Worm (Caenorhabditis elegans): Measurements from ENCODE around the gene efr-3.

The efr-3 gene

DNA sequence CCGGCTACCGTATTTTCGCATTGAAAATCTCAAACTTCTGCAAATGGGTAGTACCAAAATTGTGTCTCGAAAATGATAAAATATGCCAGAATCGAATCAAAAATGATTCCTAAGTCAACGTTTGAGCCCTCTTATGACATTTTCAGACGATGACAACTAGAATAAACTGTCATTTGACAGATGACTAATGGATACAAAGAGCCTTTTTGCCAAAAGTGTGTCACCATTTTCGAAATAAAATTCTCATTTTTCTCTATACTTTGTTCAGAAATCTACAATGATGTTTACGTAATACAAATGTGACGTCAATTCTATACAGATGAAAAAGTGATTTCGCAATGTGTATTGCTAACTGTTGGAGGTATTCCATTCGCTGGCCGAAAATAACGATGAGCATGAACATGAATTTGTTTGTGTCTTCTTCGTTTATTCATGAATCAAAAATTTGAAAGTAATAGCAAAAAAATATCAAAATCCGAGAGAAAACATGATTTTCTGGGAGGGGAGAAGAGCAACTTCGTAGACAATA, 25.7 kb upstream of the efr-3 start (continued):
- TF ChIP-seq ama-1 (optimal IDR thresholded peaks at IDR 0.05): peak; percentile 84
- no peak for TF ChIP-seq ztf-11 (tag; optimal IDR thresholded peaks at IDR 0.05)
- TF ChIP-seq skn-1 (tag; optimal IDR thresholded peaks at IDR 0.05): peak; percentile 57
- TF ChIP-seq unc-62 (GFP tag; optimal IDR thresholded peaks at IDR 0.05): no peak
- peak; percentile 53 to 63 for TF ChIP-seq lsy-2 (tag; optimal IDR thresholded peaks at IDR 0.05)
- TF ChIP-seq lin-35 (GFP tag; optimal IDR thresholded peaks at IDR 0.05): peak in 1 of 2 experiments; percentile 66
- TF ChIP-seq hpl-2 (GFP tag; optimal IDR thresholded peaks at IDR 0.05): peak; percentile 80
- TF ChIP-seq nhr-47 (tag; optimal IDR thresholded peaks at IDR 0.05): peak; percentile 61
- TF ChIP-seq lir-3 (tag; optimal IDR thresholded peaks at IDR 0.05; ENCODE audit: poor library complexity): peak; percentile 48
- no peak for TF ChIP-seq irx-1 (tag; optimal IDR thresholded peaks at IDR 0.05)
- TF ChIP-seq ceh-90 (tag; optimal IDR thresholded peaks at IDR 0.05): no peak
- peak in 2 of 3 experiments; percentile 24 to 33 for TF ChIP-seq dpl-1 (GFP tag; optimal IDR thresholded peaks at IDR 0.05)
- TF ChIP-seq mep-1 (tag; optimal IDR thresholded peaks at IDR 0.05): peak; percentile 63
- TF ChIP-seq zip-4 (GFP tag; optimal IDR thresholded peaks at IDR 0.05): peak; percentile 63
- no peak for TF ChIP-seq unc-86 (tag; optimal IDR thresholded peaks at IDR 0.05)
- peak; percentile 83 for TF ChIP-seq nhr-71 (tag; optimal IDR thresholded peaks at IDR 0.05)
- peak; percentile 66 for TF ChIP-seq nhr-19 (GFP tag; conservative IDR thresholded peaks at IDR 0.05)
- TF ChIP-seq jun-1 (tag; optimal IDR thresholded peaks at IDR 0.05): no peak

- TF ChIP-seq F16B12.6 (tag; optimal IDR thresholded peaks at IDR 0.05) (no peak), ceh-90 (tag; optimal IDR thresholded peaks at IDR 0.05) (no peak), sptf-1 (tag; optimal IDR thresholded peaks at IDR 0.05) (no peak), lir-3 (tag; optimal IDR thresholded peaks at IDR 0.05; ENCODE audit: poor library complexity) (no peak), aly-2 (tag; optimal IDR thresholded peaks at IDR 0.05) (no peak), egl-27 (tag; optimal IDR thresholded peaks at IDR 0.05) (no peak), nhr-84 (tag; optimal IDR thresholded peaks at IDR 0.05) (no peak), nhr-237 (tag; optimal IDR thresholded peaks at IDR 0.05) (no peak), zag-1 (tag; optimal IDR thresholded peaks at IDR 0.05) (no peak), elt-2 (tag; optimal IDR thresholded peaks at IDR 0.05) (peak; percentile 13), mdl-1 (tag; optimal IDR thresholded peaks at IDR 0.05) (peak in 1 of 2 experiments; percentile 34), lin-15B (tag; optimal IDR thresholded peaks at IDR 0.05) (no peak), Y116A8C.19 (tag; optimal IDR thresholded peaks at IDR 0.05; ENCODE audit: borderline replicate concordance) (no peak), pqm-1 (tag; optimal IDR thresholded peaks at IDR 0.05) (no peak), lin-14 (GFP tag; optimal IDR thresholded peaks at IDR 0.05) (peak; percentile 58), zip-4 (GFP tag; optimal IDR thresholded peaks at IDR 0.05) (no peak), hlh-17 (GFP tag; optimal IDR thresholded peaks at IDR 0.05; ENCODE audit: borderline replicate concordance) (no peak), nhr-77 (tag; optimal IDR thresholded peaks at IDR 0.05) (no peak), lin-39 (tag; optimal IDR thresholded peaks at IDR 0.05) (no peak), nhr-12 (tag; optimal IDR thresholded peaks at IDR 0.05) (no peak), ceh-82 (tag; optimal IDR thresholded peaks at IDR 0.05) (no peak), ceh-63 (GFP tag; optimal IDR thresholded peaks at IDR 0.05) (no peak), ztf-11 (tag; optimal IDR thresholded peaks at IDR 0.05) (no peak), lin-35 (GFP tag; optimal IDR thresholded peaks at IDR 0.05) (peak in 1 of 2 experiments; percentile 33), nhr-76 (tag; optimal IDR thresholded peaks at IDR 0.05) (no peak), dpl-1 (GFP tag; optimal IDR thresholded peaks at IDR 0.05) (peak in 1 of 3 experiments; percentile 8), irx-1 (tag; optimal IDR thresholded peaks at IDR 0.05) (no peak), tlp-1 (tag; optimal IDR thresholded peaks at IDR 0.05) (no peak), grh-1 (GFP tag; IDR thresholded peaks at IDR 0.05) (0 out of 2 replicates have a peak, but pooled peaks have one; percentile 8), pag-3 (tag; optimal IDR thresholded peaks at IDR 0.05; ENCODE audit: borderline replicate concordance, insufficient read depth) (no peak), unc-86 (tag; optimal IDR thresholded peaks at IDR 0.05) (no peak), C04F5.9 (tag; optimal IDR thresholded peaks at IDR 0.05) (no peak), isw-1 (GFP tag; IDR thresholded peaks at IDR 0.05) (no peak), sox-4 (tag; optimal IDR thresholded peaks at IDR 0.05) (no peak), ets-5 (GFP tag; IDR thresholded peaks at IDR 0.05) (no peak), alr-1 (tag; optimal IDR thresholded peaks at IDR 0.05; ENCODE audit: borderline replicate concordance) (no peak), ama-1 (optimal IDR thresholded peaks at IDR 0.05) (peak; percentile 45)
These were observed 24.5 kb upstream of the efr-3 start, which contains the start of gene C32D5.8 for ce11 chrII:6345195-6346158. C32D5.8 (minus strand) TSS chrII:6345964.

All from whole organism, L1 larva.